Fruit fly (Drosophila melanogaster) whole organism, prepupa: ENCODE measurements around the gene RnpS1.

Experiments
- CG10631 ChIP-seq: fragments of 200-800 bp; sonication (Bioruptor generic); optimal IDR thresholded peaks from 2 replicates; lab custom pipeline; 2016; ENCODE audit warnings: missing biosample characterization, missing genetic modification characterization
- CG11294 ChIP-seq: fragments of 200-800 bp; sonication (Bioruptor generic); IDR thresholded peaks from 2 replicates; pipeline ENCODE4 v1.3.6; 2022; ENCODE audit warnings: missing biosample characterization, missing genetic modification characterization
- CG11762 ChIP-seq: fragments of 200-800 bp; sonication (Bioruptor generic); optimal IDR thresholded peaks from 3 replicates; lab custom pipeline; 2016; ENCODE audit warnings: missing biosample characterization, missing genetic modification characterization; ENCODE audit not compliant: insufficient read depth
- CG11902 ChIP-seq: fragments of 200-800 bp; sonication (Bioruptor generic); optimal IDR thresholded peaks from 3 replicates; lab custom pipeline; 2016; ENCODE audit warnings: missing biosample characterization, missing genetic modification characterization
- CG15336 ChIP-seq: fragments of 200-800 bp; sonication (Bioruptor generic); IDR thresholded peaks from 2 replicates; pipeline ENCODE4 v1.3.6; 2022; ENCODE audit warnings: missing biosample characterization, missing genetic modification characterization
- CG1621 ChIP-seq: fragments of 200-800 bp; sonication (Bioruptor generic); optimal IDR thresholded peaks from 3 replicates; lab custom pipeline; 2018; ENCODE audit warnings: missing biosample characterization, mild to moderate bottlenecking, missing genetic modification characterization
- CG16779 ChIP-seq: fragments of 200-800 bp; sonication (Bioruptor generic); optimal IDR thresholded peaks from 3 replicates; lab custom pipeline; 2017; ENCODE audit warnings: missing biosample characterization, mild to moderate bottlenecking, missing genetic modification characterization
- CG3032 ChIP-seq: fragments of 200-800 bp; optimal IDR thresholded peaks from 2 replicates; lab custom pipeline; 2019; ENCODE audit warnings: missing biosample characterization, mild to moderate bottlenecking, missing genetic modification characterization, moderate library complexity
- CG31627 ChIP-seq: fragments of 200-800 bp; sonication (Bioruptor generic); optimal IDR thresholded peaks from 3 replicates; lab custom pipeline; 2016; ENCODE audit warnings: missing biosample characterization, missing genetic modification characterization
- CG34406 ChIP-seq: fragments of 200-800 bp; sonication (Bioruptor generic); optimal IDR thresholded peaks from 3 replicates; lab custom pipeline; 2016; ENCODE audit warnings: missing biosample characterization, missing genetic modification characterization
- CG3919 ChIP-seq: fragments of 200-800 bp; sonication (Bioruptor generic); optimal IDR thresholded peaks from 3 replicates; lab custom pipeline; 2016; ENCODE audit warnings: missing biosample characterization, missing genetic modification characterization
- CG6163 ChIP-seq: fragments of 200-800 bp; sonication (Bioruptor generic); IDR thresholded peaks from 3 replicates; pipeline ENCODE4 v1.3.6; 2022; ENCODE audit warnings: missing biosample characterization, missing genetic modification characterization
- CG6276 ChIP-seq: fragments of 200-800 bp; sonication (Bioruptor generic); optimal IDR thresholded peaks from 2 replicates; lab custom pipeline; 2017; ENCODE audit warnings: missing biosample characterization, mild to moderate bottlenecking, missing genetic modification characterization
- CG6792 ChIP-seq: fragments of 200-800 bp; sonication (Bioruptor generic); optimal IDR thresholded peaks from 3 replicates; lab custom pipeline; 2016; ENCODE audit warnings: missing biosample characterization, missing genetic modification characterization
- CG6808 ChIP-seq: fragments of 200-800 bp; sonication (Bioruptor generic); optimal IDR thresholded peaks from 3 replicates; lab custom pipeline; 2017; ENCODE audit warnings: missing biosample characterization, missing genetic modification characterization, mild to moderate bottlenecking, moderate library complexity, missing genetic modification reagents
- CG6854 ChIP-seq: fragments of 200-800 bp; sonication (Bioruptor generic); optimal IDR thresholded peaks from 2 replicates; lab custom pipeline; 2017; ENCODE audit warnings: missing biosample characterization, mild to moderate bottlenecking, missing genetic modification characterization
- CG7368 ChIP-seq: fragments of 200-800 bp; sonication (Bioruptor generic); optimal IDR thresholded peaks from 3 replicates; lab custom pipeline; 2016; ENCODE audit warnings: missing biosample characterization, missing genetic modification characterization
- CG8119 ChIP-seq: fragments of 200-800 bp; sonication (Bioruptor generic); IDR thresholded peaks from 3 replicates; pipeline ENCODE4 v1.3.6; 2022; ENCODE audit warnings: missing biosample characterization, missing genetic modification characterization
- CG8319 ChIP-seq: fragments of 200-800 bp; sonication (Bioruptor generic); optimal IDR thresholded peaks from 3 replicates; lab custom pipeline; 2016; ENCODE audit warnings: missing biosample characterization, missing genetic modification characterization
- CG8632 ChIP-seq: fragments of 200-800 bp; sonication (Bioruptor generic); optimal IDR thresholded peaks from 3 replicates; lab custom pipeline; 2016; ENCODE audit warnings: missing biosample characterization, missing genetic modification characterization
- Eip75B ChIP-seq: fragments of 200-800 bp; sonication (Bioruptor generic); optimal IDR thresholded peaks from 3 replicates; lab custom pipeline; 2016; ENCODE audit warnings: missing biosample characterization, missing genetic modification characterization
- Ets21C ChIP-seq: fragments of 200-800 bp; sonication (Bioruptor generic); optimal IDR thresholded peaks from 3 replicates; lab custom pipeline; 2016; ENCODE audit warnings: missing biosample characterization, missing genetic modification characterization
- Ets96B ChIP-seq: fragments of 200-800 bp; optimal IDR thresholded peaks from 2 replicates; lab custom pipeline; 2019; ENCODE audit warnings: missing biosample characterization, mild to moderate bottlenecking, missing genetic modification characterization, moderate library complexity
- Hr38 ChIP-seq: sonication (Bioruptor generic); optimal IDR thresholded peaks from 2 replicates; lab custom pipeline; 2016; ENCODE audit warnings: missing biosample characterization, missing genetic modification characterization
- Hr39 ChIP-seq: fragments of 200-800 bp; sonication (Bioruptor generic); optimal IDR thresholded peaks from 2 replicates; lab custom pipeline; 2016; ENCODE audit warnings: missing biosample characterization, missing genetic modification characterization
- Lpt ChIP-seq: fragments of 200-800 bp; sonication (Bioruptor generic); optimal IDR thresholded peaks from 3 replicates; lab custom pipeline; 2016; ENCODE audit warnings: missing biosample characterization, missing genetic modification characterization
- Met ChIP-seq: fragments of 200-800 bp; sonication (Bioruptor generic); optimal IDR thresholded peaks from 3 replicates; lab custom pipeline; 2016; ENCODE audit warnings: missing biosample characterization, missing genetic modification characterization
- OdsH ChIP-seq: fragments of 200-800 bp; sonication (Bioruptor generic); optimal IDR thresholded peaks from 3 replicates; lab custom pipeline; 2016; ENCODE audit warnings: missing biosample characterization, missing genetic modification characterization
- Smox ChIP-seq: fragments of 200-800 bp; sonication (Bioruptor generic); optimal IDR thresholded peaks from 3 replicates; lab custom pipeline; 2016; ENCODE audit warnings: missing biosample characterization, missing genetic modification characterization
- Sox102F ChIP-seq: fragments of 200-800 bp; sonication (Bioruptor generic); optimal IDR thresholded peaks from 2 replicates; lab custom pipeline; 2016; ENCODE audit warnings: missing biosample characterization, mild to moderate bottlenecking, missing genetic modification characterization
- Sox14 ChIP-seq: fragments of 200-800 bp; sonication (Bioruptor generic); optimal IDR thresholded peaks from 3 replicates; lab custom pipeline; 2016; ENCODE audit warnings: missing biosample characterization, missing genetic modification characterization
- Sox15 ChIP-seq: fragments of 200-800 bp; sonication (Bioruptor generic); optimal IDR thresholded peaks from 3 replicates; lab custom pipeline; 2016; ENCODE audit warnings: missing biosample characterization, missing genetic modification characterization
- achi ChIP-seq: fragments of 200-800 bp; sonication (Bioruptor generic); optimal IDR thresholded peaks from 3 replicates; lab custom pipeline; 2016; ENCODE audit warnings: missing biosample characterization, missing genetic modification characterization
- acj6 ChIP-seq: fragments of 200-800 bp; sonication (Bioruptor generic); optimal IDR thresholded peaks from 3 replicates; lab custom pipeline; 2016; ENCODE audit warnings: missing biosample characterization, missing genetic modification characterization
- cyc ChIP-seq: fragments of 200-800 bp; sonication (Bioruptor generic); optimal IDR thresholded peaks from 3 replicates; lab custom pipeline; 2016; ENCODE audit warnings: missing biosample characterization, missing genetic modification characterization
- dsx ChIP-seq: fragments of 200-800 bp; optimal IDR thresholded peaks from 3 replicates; lab custom pipeline; 2019; ENCODE audit warnings: missing biosample characterization, mild to moderate bottlenecking, missing genetic modification characterization, moderate library complexity; ENCODE audit not compliant: poor library complexity, severe bottlenecking
- esn ChIP-seq: fragments of 200-800 bp; sonication (Bioruptor generic); optimal IDR thresholded peaks from 2 replicates; lab custom pipeline; 2016; ENCODE audit warnings: missing biosample characterization, mild to moderate bottlenecking, missing genetic modification characterization, moderate library complexity
- fd59A ChIP-seq: fragments of 200-800 bp; sonication (Bioruptor generic); optimal IDR thresholded peaks from 2 replicates; lab custom pipeline; 2017; ENCODE audit warnings: missing biosample characterization, mild to moderate bottlenecking, missing genetic modification characterization, missing genetic modification reagents
- fd85E ChIP-seq: fragments of 200-800 bp; sonication (Bioruptor generic); optimal IDR thresholded peaks from 3 replicates; lab custom pipeline; 2016; ENCODE audit warnings: missing biosample characterization, missing genetic modification characterization
- fkh ChIP-seq: fragments of 200-800 bp; sonication (Bioruptor generic); optimal IDR thresholded peaks from 3 replicates; lab custom pipeline; 2017; ENCODE audit warnings: missing biosample characterization, mild to moderate bottlenecking, missing genetic modification characterization, moderate library complexity
- lz ChIP-seq: fragments of 200-800 bp; sonication (Bioruptor generic); optimal IDR thresholded peaks from 3 replicates; lab custom pipeline; 2016; ENCODE audit warnings: missing biosample characterization, missing genetic modification characterization
- net ChIP-seq: fragments of 200-800 bp; sonication (Bioruptor generic); optimal IDR thresholded peaks from 3 replicates; lab custom pipeline; 2016; ENCODE audit warnings: missing biosample characterization, missing genetic modification characterization
- pdm3 ChIP-seq: fragments of 200-800 bp; sonication (Bioruptor generic); optimal IDR thresholded peaks from 3 replicates; lab custom pipeline; 2016; ENCODE audit warnings: missing biosample characterization, missing genetic modification characterization
- salr ChIP-seq, 2 experiments: fragments of 200-800 bp; sonication (Bioruptor generic); optimal IDR thresholded peaks; 3 replicates each; lab custom pipeline; 2016 to 2018; ENCODE audit warnings: missing biosample characterization in 2 of 2, missing genetic modification characterization in 2 of 2, mild to moderate bottlenecking in 1 of 2
- ss ChIP-seq, 2 experiments: fragments of 200-800 bp; sonication (Bioruptor generic); optimal IDR thresholded peaks; 2 replicates in 1 of 2; 3 replicates in 1 of 2; lab custom pipeline; 2017 to 2018; ENCODE audit warnings: mild to moderate bottlenecking in 2 of 2, missing biosample characterization in 2 of 2, missing genetic modification characterization in 2 of 2, moderate library complexity in 1 of 2
- topi ChIP-seq: fragments of 200-800 bp; sonication (Bioruptor generic); optimal IDR thresholded peaks from 3 replicates; lab custom pipeline; 2016; ENCODE audit warnings: missing biosample characterization, missing genetic modification characterization
- vri ChIP-seq: fragments of 200-800 bp; sonication (Bioruptor generic); optimal IDR thresholded peaks from 3 replicates; lab custom pipeline; 2016; ENCODE audit warnings: missing biosample characterization, mild to moderate bottlenecking, missing genetic modification characterization

Gene RnpS1

dm6 chr3R:9586663-9587248, 34.9 kb downstream of the RnpS1 start, which contains the start of gene P58IPK (continued):
- TF ChIP-seq CG15336 (peak; percentile 10; the same call in 1 of the 2 replicates), Hr39 (GFP tag; lab: Kevin White, UChicago) (peak; percentile 69), CG34406 (GFP tag; lab: Kevin White, UChicago) (no peak), CG6276 (GFP tag; lab: Kevin White, UChicago) (no peak), CG6792 (GFP tag; lab: Kevin White, UChicago) (no peak), Sox15 (GFP tag; lab: Kevin White, UChicago) (no peak), fd85E (GFP tag; lab: Kevin White, UChicago) (no peak), CG11762 (GFP tag; lab: Kevin White, UChicago) (no peak)

- TF ChIP-seq achi (GFP tag; lab: Kevin White, UChicago): no peak
- TF ChIP-seq Ets21C (GFP tag; lab: Kevin White, UChicago): no peak
- TF ChIP-seq CG10631 (GFP tag; lab: Kevin White, UChicago): peak; percentile 24
- TF ChIP-seq fkh (GFP tag; lab: Kevin White, UChicago): peak; percentile 66
- TF ChIP-seq CG6854 (GFP tag; lab: Kevin White, UChicago): peak; percentile 50
- no peak for TF ChIP-seq CG11294 (GFP tag; lab: Robert Waterston, UW)
- no peak for TF ChIP-seq CG15336
- TF ChIP-seq CG6792 (GFP tag; lab: Kevin White, UChicago): peak; percentile 16
- peak; percentile 17 for TF ChIP-seq Hr39 (GFP tag; lab: Kevin White, UChicago)
- peak in 1 of 2 experiments; percentile 14 for TF ChIP-seq ss (GFP tag; optimal IDR thresholded peaks at IDR 0.05; lab: Kevin White, UChicago)
- no peak for TF ChIP-seq Lpt (GFP tag; lab: Kevin White, UChicago)
- TF ChIP-seq CG8632 (GFP tag; lab: Kevin White, UChicago): no peak
- TF ChIP-seq CG3919 (GFP tag; lab: Kevin White, UChicago): peak; percentile 27
- no peak for TF ChIP-seq CG8319 (GFP tag; lab: Kevin White, UChicago)
- TF ChIP-seq Sox102F (GFP tag; lab: Kevin White, UChicago): no peak
- no peak for TF ChIP-seq acj6 (GFP tag; lab: Kevin White, UChicago)
- no peak for TF ChIP-seq CG6163
- no peak for TF ChIP-seq OdsH (GFP tag; lab: Kevin White, UChicago)
- TF ChIP-seq CG6276 (GFP tag; lab: Kevin White, UChicago): no peak
- no peak for TF ChIP-seq Eip75B (GFP tag; lab: Kevin White, UChicago)
- no peak for TF ChIP-seq CG11902 (GFP tag; lab: Kevin White, UChicago)
- TF ChIP-seq CG31627: peak; percentile 52
- TF ChIP-seq CG7368 (GFP tag; lab: Kevin White, UChicago): no peak
- TF ChIP-seq CG3032 (tag; lab: Kevin White, UChicago): no peak
- TF ChIP-seq pdm3: peak; percentile 35
- peak; percentile 12 for TF ChIP-seq cyc (GFP tag; lab: Kevin White, UChicago)
- TF ChIP-seq CG6808 (GFP tag; lab: Kevin White, UChicago): no peak
- TF ChIP-seq dsx: peak; percentile 96
- no peak for TF ChIP-seq Met (GFP tag; lab: Kevin White, UChicago)
- TF ChIP-seq CG11762 (GFP tag; lab: Kevin White, UChicago): no peak
- no peak for TF ChIP-seq Hr38 (GFP tag; lab: Kevin White, UChicago)
- no peak for TF ChIP-seq fd85E (GFP tag; lab: Kevin White, UChicago)
- TF ChIP-seq lz (GFP tag; lab: Kevin White, UChicago): peak; percentile 30
- TF ChIP-seq vri: peak; percentile 34
- TF ChIP-seq fd59A (GFP tag; lab: Kevin White, UChicago): no peak
- TF ChIP-seq Ets96B (tag; lab: Kevin White, UChicago): no peak
- TF ChIP-seq salr (GFP tag; optimal IDR thresholded peaks at IDR 0.05; lab: Kevin White, UChicago): no peak
- TF ChIP-seq Smox (GFP tag; lab: Kevin White, UChicago): no peak
- peak; percentile 37 for TF ChIP-seq esn (GFP tag; lab: Kevin White, UChicago)
- TF ChIP-seq CG16779: no peak
- TF ChIP-seq CG1621 (tag; lab: Kevin White, UChicago): no peak
- peak; percentile 44 for TF ChIP-seq topi (GFP tag; lab: Kevin White, UChicago)
- peak; percentile 10 for TF ChIP-seq net (GFP tag; lab: Kevin White, UChicago)
- no peak for TF ChIP-seq CG8119 (GFP tag; lab: Robert Waterston, UW)
- TF ChIP-seq Sox14: peak; percentile 53
- TF ChIP-seq CG34406 (GFP tag; lab: Kevin White, UChicago): no peak
Measured at dm6 chr3R:9590952-9591532, 39.2 kb downstream of the RnpS1 start, which contains the start of the genes bocks and CG8312. TSS of gene bocks (minus strand) at chr3R:9591002. TSS of gene CG8312 (plus strand) at chr3R:9591309.
